Fruit fly (Drosophila melanogaster): ENCODE data around the gene CG10026.

The CG10026 gene

DNA sequence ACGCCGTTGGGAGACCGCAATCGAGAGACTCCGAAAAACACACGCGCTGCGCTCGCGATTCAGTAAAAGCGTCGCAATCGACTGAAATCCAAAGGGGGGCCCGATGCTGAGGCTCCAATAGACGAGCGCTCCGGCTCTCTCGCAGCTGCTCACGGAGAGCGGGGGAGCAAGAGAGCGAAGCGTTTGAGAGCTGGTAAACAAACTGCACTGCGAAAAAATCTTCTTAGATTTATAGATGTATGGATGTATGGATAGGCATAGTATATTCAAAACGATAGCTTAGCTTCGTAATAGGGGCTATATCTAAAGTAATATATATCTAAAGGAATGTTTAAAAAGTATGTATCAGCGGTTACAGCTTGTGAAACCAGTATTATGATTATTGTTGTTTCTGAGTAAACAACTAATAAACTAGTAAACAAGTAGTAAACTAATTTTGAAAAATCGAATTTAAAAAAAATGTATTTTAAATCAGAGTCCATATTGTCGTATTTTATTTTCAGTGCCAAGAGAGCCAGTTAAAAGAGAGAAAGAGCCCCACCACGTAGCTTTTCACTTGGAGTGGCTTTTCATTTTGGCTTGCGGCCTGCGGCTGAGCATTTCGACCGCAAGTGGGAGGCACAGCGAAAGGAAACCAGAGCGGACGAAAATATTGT is 30.5 kb upstream of the CG10026 start, which contains the start of the genes Alp12 and CG13085 (continued):
- TF ChIP-seq CG10321 (GFP tag; IDR thresholded peaks at IDR 0.05) (peak; percentile 78; the same call in 1 of the 2 replicates), tio (GFP tag; optimal IDR thresholded peaks at IDR 0.05) (peak; percentile 98), CG17829 (tag; optimal IDR thresholded peaks at IDR 0.05) (peak; percentile 98), mld (GFP tag; IDR thresholded peaks at IDR 0.05; ENCODE audit: partially characterized antibody) (0 out of 3 replicates have a peak, but pooled peaks have one; percentile 53), ttk (GFP tag; IDR thresholded peaks at IDR 0.05) (peak; percentile 94), CG5953 (GFP tag; IDR thresholded peaks at IDR 0.05) (peak; percentile 88), CG11085 (GFP tag; IDR thresholded peaks at IDR 0.05) (peak; percentile 87), E2f1 (GFP tag; IDR thresholded peaks at IDR 0.05) (peak; percentile 96), CG12104 (GFP tag; optimal IDR thresholded peaks at IDR 0.05) (peak; percentile 97), CG11560 (tag; IDR thresholded peaks at IDR 0.05) (peak; percentile 90), br (optimal IDR thresholded peaks at IDR 0.05) (no peak), mam (GFP tag; optimal IDR thresholded peaks at IDR 0.05) (peak; percentile 88), CG13775 (GFP tag; optimal IDR thresholded peaks at IDR 0.05) (peak; percentile 98), CG7963 (GFP tag; IDR thresholded peaks at IDR 0.05; ENCODE audit: partially characterized antibody) (no peak), Bteb2 (GFP tag; optimal IDR thresholded peaks at IDR 0.05) (peak; percentile 96), Optix (GFP tag; IDR thresholded peaks at IDR 0.05) (peak; percentile 73; the same call in 2 of the 3 replicates), PHDP (tag; optimal IDR thresholded peaks at IDR 0.05) (peak; percentile 98)

DNA sequence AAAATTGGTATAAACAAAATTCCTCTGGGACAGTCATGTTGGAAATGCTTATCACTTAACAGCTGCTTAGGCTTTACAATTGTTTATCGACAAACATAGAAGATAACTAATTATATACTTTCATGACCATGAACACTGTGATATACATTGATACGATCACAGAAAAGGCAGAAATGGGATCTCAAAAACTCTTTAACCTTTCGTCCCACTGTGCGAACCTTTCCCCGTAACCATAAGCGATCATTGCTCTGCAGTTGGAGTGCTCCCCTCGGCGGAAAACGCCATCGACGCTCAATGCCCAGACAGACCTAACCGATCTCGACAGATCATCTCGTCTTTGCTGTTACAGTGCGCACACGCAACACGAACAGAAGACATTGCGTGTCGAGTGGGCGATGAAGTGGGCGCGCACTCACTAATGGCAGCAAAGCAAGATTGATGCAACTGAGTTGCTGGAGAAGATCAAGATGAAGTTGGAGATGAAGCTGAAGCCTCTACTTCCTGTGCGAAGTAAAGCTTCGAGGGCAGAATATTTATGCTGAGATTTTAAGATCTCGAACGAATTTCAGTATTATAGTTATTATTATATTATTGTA is 29.7 kb upstream of the CG10026 start:
- TF ChIP-seq CG12219 (GFP tag; optimal IDR thresholded peaks at IDR 0.05), result no peak
- TF ChIP-seq CG4328 (GFP tag; optimal IDR thresholded peaks at IDR 0.05), result no peak
- peak; percentile 13; the same call in 1 of the 3 replicates for TF ChIP-seq dysf (GFP tag; IDR thresholded peaks at IDR 0.05)
- TF ChIP-seq CG8089 (GFP tag; optimal IDR thresholded peaks at IDR 0.05), result peak; percentile 12
- TF ChIP-seq cad (GFP tag; optimal IDR thresholded peaks at IDR 0.05), result no peak
- TF ChIP-seq CG6689 (GFP tag; IDR thresholded peaks at IDR 0.05), result 0 out of 2 replicates have a peak, but pooled peaks have one; percentile 8
- TF ChIP-seq CG4617 (GFP tag; optimal IDR thresholded peaks at IDR 0.05; ENCODE audit: borderline replicate concordance), result no peak
- TF ChIP-seq CG34224 (GFP tag; IDR thresholded peaks at IDR 0.05; ENCODE audit: partially characterized antibody), result no peak; the same call in 2 of the 3 replicates
- no peak for TF ChIP-seq emc (GFP tag; optimal IDR thresholded peaks at IDR 0.05)
- TF ChIP-seq zfh1 (GFP tag; IDR thresholded peaks at IDR 0.05), result no peak
- peak; percentile 25; the same call in 1 of the 2 replicates for TF ChIP-seq slbo (GFP tag; IDR thresholded peaks at IDR 0.05)
- no peak for TF ChIP-seq HmgD (GFP tag; optimal IDR thresholded peaks at IDR 0.05)
- TF ChIP-seq Ada2b (GFP tag; IDR thresholded peaks at IDR 0.05), result no peak
- TF ChIP-seq Drgx (GFP tag; IDR thresholded peaks at IDR 0.05), result peak; percentile 8; the same call in 1 of the 2 replicates
- TF ChIP-seq CG17359 (tag; optimal IDR thresholded peaks at IDR 0.05), result no peak
- 0 out of 3 replicates have a peak, but pooled peaks have one; percentile 20 for TF ChIP-seq ase (GFP tag; IDR thresholded peaks at IDR 0.05)
- TF ChIP-seq ems (GFP tag; optimal IDR thresholded peaks at IDR 0.05), result no peak
- TF ChIP-seq sob (GFP tag; IDR thresholded peaks at IDR 0.05), result 0 out of 2 replicates have a peak, but pooled peaks have one; percentile 8
- no peak for TF ChIP-seq CoRest (tag; optimal IDR thresholded peaks at IDR 0.05)
- TF ChIP-seq Opbp (GFP tag; IDR thresholded peaks at IDR 0.05; ENCODE audit: partially characterized antibody), result no peak
- no peak for TF ChIP-seq E2f2 (GFP tag; IDR thresholded peaks at IDR 0.05)
- 0 out of 2 replicates have a peak, but pooled peaks have one; percentile 13 for TF ChIP-seq ssp (GFP tag; IDR thresholded peaks at IDR 0.05)
- no peak for TF ChIP-seq wek (GFP tag; optimal IDR thresholded peaks at IDR 0.05)
- TF ChIP-seq CG43689 (GFP tag; IDR thresholded peaks at IDR 0.05), result no peak
- TF ChIP-seq rib (GFP tag; IDR thresholded peaks at IDR 0.05), result no peak
- TF ChIP-seq jumu (GFP tag; optimal IDR thresholded peaks at IDR 0.05), result no peak
- TF ChIP-seq CG2199 (GFP tag; IDR thresholded peaks at IDR 0.05), result 0 out of 3 replicates have a peak, but pooled peaks have one; percentile 19
- no peak for TF ChIP-seq grn (GFP tag; optimal IDR thresholded peaks at IDR 0.05)
- TF ChIP-seq prd (optimal IDR thresholded peaks at IDR 0.05), result no peak
- 0 out of 3 replicates have a peak, but pooled peaks have one; percentile 9 for TF ChIP-seq prd (GFP tag; IDR thresholded peaks at IDR 0.05)
- TF ChIP-seq HLH4C (GFP tag; IDR thresholded peaks at IDR 0.05; ENCODE audit: partially characterized antibody), result no peak
- TF ChIP-seq sr (GFP tag; IDR thresholded peaks at IDR 0.05), result peak; percentile 72; the same call in 2 of the 3 replicates
- peak; percentile 5 for TF ChIP-seq CG1603 (tag; optimal IDR thresholded peaks at IDR 0.05)
